Fruit fly (Drosophila melanogaster) whole organism, pupa: ENCODE results near the gene CG4313.

ENCODE experiments used
- CG10348 ChIP-seq: fragments of 200-800 bp; sonication (Bioruptor generic); IDR thresholded peaks from 2 replicates; pipeline ENCODE4 v1.3.6; 2022; ENCODE audit warnings: missing biosample characterization, missing genetic modification characterization
- CG13204 ChIP-seq: fragments of 200-800 bp; sonication (Bioruptor generic); optimal IDR thresholded peaks from 2 replicates; lab custom pipeline; 2018; ENCODE audit warnings: missing biosample characterization, mild to moderate bottlenecking, missing genetic modification characterization, moderate library complexity
- CG14655 ChIP-seq: fragments of 200-800 bp; sonication (Bioruptor generic); optimal IDR thresholded peaks from 3 replicates; lab custom pipeline; 2017; ENCODE audit warnings: mild to moderate bottlenecking, missing biosample characterization, missing genetic modification reagents, missing genetic modification characterization
- CG15710 ChIP-seq: fragments of 200-800 bp; sonication (Bioruptor generic); optimal IDR thresholded peaks from 2 replicates; lab custom pipeline; 2018; ENCODE audit warnings: missing biosample characterization, mild to moderate bottlenecking, missing genetic modification characterization, moderate library complexity
- CG17806 ChIP-seq: fragments of 200-800 bp; sonication (Bioruptor generic); optimal IDR thresholded peaks from 2 replicates; lab custom pipeline; 2018; ENCODE audit warnings: missing biosample characterization, mild to moderate bottlenecking, missing genetic modification characterization, moderate library complexity
- CG32121 ChIP-seq: fragments of 200-800 bp; sonication (Bioruptor generic); IDR thresholded peaks from 2 replicates; pipeline ENCODE4 v1.3.6; 2022; ENCODE audit warnings: missing biosample characterization, missing genetic modification characterization
- CG4496 ChIP-seq: fragments of 200-800 bp; sonication (Bioruptor generic); IDR thresholded peaks from 3 replicates; pipeline ENCODE4 v1.3.6; 2022; ENCODE audit warnings: missing biosample characterization, missing genetic modification characterization
- CG8159 ChIP-seq: fragments of 200-800 bp; sonication (Bioruptor generic); optimal IDR thresholded peaks from 3 replicates; lab custom pipeline; 2018; ENCODE audit warnings: missing biosample characterization, mild to moderate bottlenecking, missing genetic modification characterization, moderate library complexity
- CG8301 ChIP-seq: fragments of 200-800 bp; sonication (Bioruptor generic); optimal IDR thresholded peaks from 2 replicates; lab custom pipeline; 2018; ENCODE audit warnings: missing biosample characterization, mild to moderate bottlenecking, missing genetic modification characterization
- CG9948 ChIP-seq: fragments of 200-800 bp; sonication (Bioruptor generic); optimal IDR thresholded peaks from 2 replicates; lab custom pipeline; 2018; ENCODE audit warnings: missing biosample characterization, mild to moderate bottlenecking, missing genetic modification characterization, moderate library complexity
- D1 ChIP-seq: fragments of 200-800 bp; sonication (Bioruptor generic); optimal IDR thresholded peaks from 2 replicates; lab custom pipeline; 2018; ENCODE audit warnings: missing biosample characterization, mild to moderate bottlenecking, missing genetic modification characterization, moderate library complexity
- EcR ChIP-seq: fragments of 200-800 bp; sonication (Bioruptor generic); optimal IDR thresholded peaks from 3 replicates; lab custom pipeline; 2019; ENCODE audit warnings: missing biosample characterization, missing genetic modification characterization, mild to moderate bottlenecking, moderate library complexity, missing genetic modification reagents
- Ets98B ChIP-seq: fragments of 200-800 bp; sonication (Bioruptor generic); IDR thresholded peaks from 2 replicates; pipeline ENCODE4 v1.3.6; 2022; ENCODE audit warnings: missing biosample characterization, missing genetic modification characterization
- Pif1A ChIP-seq: fragments of 200-800 bp; sonication (Bioruptor generic); optimal IDR thresholded peaks from 3 replicates; lab custom pipeline; 2016; ENCODE audit warnings: missing biosample characterization, missing genetic modification characterization
- Pif1B ChIP-seq: fragments of 200-800 bp; sonication (Bioruptor generic); optimal IDR thresholded peaks from 3 replicates; lab custom pipeline; 2016; ENCODE audit warnings: missing biosample characterization, missing genetic modification characterization
- Snoo ChIP-seq: fragments of 200-800 bp; sonication (Bioruptor generic); optimal IDR thresholded peaks from 3 replicates; lab custom pipeline; 2017; ENCODE audit warnings: missing biosample characterization, mild to moderate bottlenecking, missing genetic modification characterization, inconsistent platforms
- fd96Ca ChIP-seq: fragments of 200-800 bp; sonication (Bioruptor generic); IDR thresholded peaks from 3 replicates; pipeline ENCODE4 v1.3.6; 2022; ENCODE audit warnings: missing biosample characterization, missing genetic modification characterization
- gl ChIP-seq: fragments of 200-800 bp; sonication (Bioruptor generic); optimal IDR thresholded peaks from 2 replicates; lab custom pipeline; 2018; ENCODE audit warnings: missing biosample characterization, mild to moderate bottlenecking, missing genetic modification characterization
- rn ChIP-seq: fragments of 200-800 bp; sonication (Bioruptor generic); IDR thresholded peaks from 2 replicates; pipeline ENCODE4 v1.3.6; 2022; ENCODE audit warnings: missing biosample characterization, missing genetic modification characterization

Gene CG4313

DNA sequence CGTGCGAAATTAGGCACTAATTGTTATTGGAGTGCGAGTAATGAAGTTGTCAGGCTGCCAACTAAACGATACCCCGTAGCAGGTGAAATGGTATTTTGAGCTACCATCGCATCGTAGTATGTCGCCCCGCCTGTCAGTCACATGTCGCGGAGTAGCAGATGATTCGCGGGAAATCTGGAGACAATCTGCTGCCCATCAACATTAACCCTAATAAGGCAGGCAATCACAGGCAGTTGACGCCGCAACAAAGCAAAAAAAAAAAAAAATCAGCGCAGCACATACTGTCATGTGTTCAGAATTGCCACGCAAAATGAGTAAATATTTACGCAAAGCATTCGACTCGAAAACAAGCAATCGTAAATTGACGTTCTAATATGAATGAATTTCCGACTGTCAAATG, 62.2 kb downstream of the CG4313 start:
- TF ChIP-seq CG10348 (GFP tag; lab: Robert Waterston, UW): no peak
- no peak for TF ChIP-seq CG17806 (tag; lab: Kevin White, UChicago)
- no peak for TF ChIP-seq fd96Ca (GFP tag; lab: Robert Waterston, UW)

DNA sequence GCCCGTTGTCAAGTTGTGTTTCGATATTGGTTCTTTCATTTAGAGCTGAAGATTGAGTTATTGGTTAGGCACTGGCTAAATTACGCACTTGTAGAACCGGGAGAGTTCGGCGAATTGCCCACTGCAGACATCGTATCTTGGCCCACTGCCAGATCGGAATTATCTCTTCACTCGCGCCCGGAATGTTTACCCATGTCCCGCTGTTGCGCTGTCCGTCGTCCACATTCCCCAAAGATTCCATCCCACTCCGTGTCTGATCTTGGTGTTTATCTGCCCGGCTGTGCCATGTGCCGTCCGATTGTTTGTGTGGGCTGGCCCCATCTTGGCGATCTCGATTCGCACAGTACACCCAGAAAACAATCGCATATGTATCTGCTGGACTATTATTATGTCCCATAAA, 62.7 kb downstream of the CG4313 start:
- TF ChIP-seq fd96Ca (GFP tag; lab: Robert Waterston, UW) (no peak), CG32121 (GFP tag; lab: Robert Waterston, UW) (no peak), Pif1A (GFP tag; lab: Kevin White, UChicago) (no peak), gl (tag; lab: Kevin White, UChicago) (no peak), CG10348 (GFP tag; lab: Robert Waterston, UW) (no peak), CG9948 (tag; lab: Kevin White, UChicago) (no peak), Snoo (tag; lab: Kevin White, UChicago) (no peak), CG14655 (GFP tag; lab: Kevin White, UChicago) (no peak), Pif1B (GFP tag; lab: Kevin White, UChicago) (no peak), CG17806 (tag; lab: Kevin White, UChicago) (no peak), D1 (tag; lab: Kevin White, UChicago) (no peak), Ets98B (GFP tag; lab: Robert Waterston, UW) (no peak), rn (GFP tag; lab: Robert Waterston, UW) (no peak), CG13204 (no peak), CG8301 (tag; lab: Kevin White, UChicago) (no peak), CG15710 (tag; lab: Kevin White, UChicago) (no peak), CG8159 (tag; lab: Kevin White, UChicago) (no peak), CG4496 (GFP tag; lab: Robert Waterston, UW) (no peak), EcR (GFP tag; lab: Kevin White, UChicago) (no peak)
- TF ChIP-seq, all 21 proteins: peak for 0
